Worm (Caenorhabditis elegans): ENCODE data around the gene atn-1.

DNA sequence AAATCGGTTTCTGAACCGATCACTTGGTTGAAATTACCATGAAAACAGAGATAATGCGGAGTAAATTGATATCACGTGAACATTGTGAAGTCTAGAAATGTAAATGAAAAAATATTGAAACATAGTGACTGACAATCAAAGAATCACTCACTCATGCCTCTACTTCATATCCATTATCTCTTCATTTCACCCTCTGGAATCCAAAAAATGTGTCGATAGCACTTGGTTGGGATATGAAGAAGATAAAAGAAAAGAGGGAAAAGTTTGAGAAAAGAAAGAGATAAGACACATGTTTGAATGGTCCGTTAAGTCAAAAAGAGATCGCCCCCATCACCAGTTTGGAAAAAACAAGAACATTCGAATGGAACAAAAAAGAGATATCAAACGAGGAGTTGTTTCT is 39.5 kb downstream of the atn-1 start:
- TF ChIP-seq swsn-7 (tag; optimal IDR thresholded peaks at IDR 0.05) (no peak), nhr-20 (tag; optimal IDR thresholded peaks at IDR 0.05) (peak; percentile 19)
